Fruit fly (Drosophila melanogaster): ENCODE data around the gene Gr22d.

- TF ChIP-seq psq (optimal IDR thresholded peaks at IDR 0.05) (no peak), pan (optimal IDR thresholded peaks at IDR 0.05) (no peak)
Measured at dm6 chr2L:1839019-1839418, 48.9 kb upstream of the Gr22d start.

Data from whole organism.